Worm (Caenorhabditis elegans) whole organism, L4 larva: Measurements from ENCODE around the gene Y70C5A.2.

Experiments
- F26F4.8 ChIP-seq: fragments of 200-800 bp; sonication (Bioruptor generic); conservative IDR thresholded peaks from 2 replicates; pipeline ENCODE4 v1.3.6; 2022; ENCODE audit warnings: missing genetic modification characterization, missing compliant biosample characterization
- T20F7.1 ChIP-seq: fragments of 200-800 bp; sonication (Bioruptor generic); optimal IDR thresholded peaks from 2 replicates; lab custom pipeline; 2018; ENCODE audit warnings: mild to moderate bottlenecking, missing genetic modification characterization, missing compliant biosample characterization
- T26A8.4 ChIP-seq: fragments of 200-800 bp; sonication (Bioruptor generic); IDR thresholded peaks from 2 replicates; pipeline ENCODE4 v1.3.6; 2022; ENCODE audit warnings: missing genetic modification characterization, missing compliant biosample characterization
- Y105C5A.15 ChIP-seq: fragments of 200-800 bp; sonication (Bioruptor generic); IDR thresholded peaks from 2 replicates; pipeline ENCODE4 v1.3.6; 2022; ENCODE audit warnings: missing genetic modification characterization, missing compliant biosample characterization
- Y75B8A.6 ChIP-seq: fragments of 200-800 bp; sonication (Bioruptor generic); IDR thresholded peaks from 2 replicates; pipeline ENCODE4 v1.3.6; 2022; ENCODE audit warnings: missing genetic modification reagents, missing genetic modification characterization, missing compliant biosample characterization
- ZK546.5 ChIP-seq, 2 experiments: sonication (generic microtip); optimal IDR thresholded peaks; 2 replicates each; lab custom pipeline; 2017; ENCODE audit warnings: missing biosample characterization in 2 of 2, missing genetic modification characterization in 2 of 2
- ama-1 ChIP-seq: fragments of 150-350 bp; optimal IDR thresholded peaks from 2 replicates; lab custom pipeline; 2014; ENCODE audit warnings: inconsistent platforms, mixed read lengths
- ceh-20 ChIP-seq: fragments of 200-800 bp; sonication (Bioruptor generic); IDR thresholded peaks from 2 replicates; pipeline ENCODE4 v1.3.6; 2022; ENCODE audit warnings: missing genetic modification reagents, missing genetic modification characterization, missing compliant biosample characterization
- ceh-62 ChIP-seq: sonication (generic microtip); optimal IDR thresholded peaks from 2 replicates; lab custom pipeline; 2017; ENCODE audit warnings: missing biosample characterization, missing genetic modification characterization
- ces-1 ChIP-seq: fragments of 150-350 bp; sonication (generic microtip); optimal IDR thresholded peaks from 4 replicates; lab custom pipeline; 2014; ENCODE audit warnings: missing biosample characterization, missing genetic modification reagents, missing genetic modification characterization
- daf-12 ChIP-seq: fragments of 150-350 bp; optimal IDR thresholded peaks from 2 replicates; lab custom pipeline; 2014; ENCODE audit warnings: missing biosample characterization, missing genetic modification reagents, missing genetic modification characterization
- daf-16 ChIP-seq, 3 experiments: sonication (generic microtip); optimal IDR thresholded peaks; 2 replicates each; lab custom pipeline; 2016 to 2017; ENCODE audit warnings: missing genetic modification characterization in 3 of 3, missing genetic modification reagents in 3 of 3, mild to moderate bottlenecking in 2 of 3, missing compliant biosample characterization in 2 of 3, missing biosample characterization in 1 of 3, moderate library complexity in 1 of 3
- dmd-6 ChIP-seq: fragments of 200-800 bp; sonication (Bioruptor generic); IDR thresholded peaks from 2 replicates; pipeline ENCODE4 v1.3.6; 2022; ENCODE audit warnings: missing genetic modification reagents, missing genetic modification characterization, missing compliant biosample characterization
- egl-43 ChIP-seq: fragments of 200-800 bp; sonication (Bioruptor generic); IDR thresholded peaks from 2 replicates; pipeline ENCODE4 v1.3.6; 2022; ENCODE audit warnings: missing genetic modification reagents, missing genetic modification characterization, missing compliant biosample characterization
- hlh-11 ChIP-seq: fragments of 200-800 bp; sonication (Bioruptor generic); optimal IDR thresholded peaks from 2 replicates; lab custom pipeline; 2018; ENCODE audit warnings: mild to moderate bottlenecking, missing genetic modification characterization, missing compliant biosample characterization
- lim-7 ChIP-seq: fragments of 200-800 bp; sonication (Bioruptor generic); IDR thresholded peaks from 2 replicates; pipeline ENCODE4 v1.3.6; 2022; ENCODE audit warnings: missing genetic modification characterization, missing compliant biosample characterization
- lin-1 ChIP-seq: fragments of 200-800 bp; sonication (Bioruptor generic); IDR thresholded peaks from 2 replicates; pipeline ENCODE4 v1.3.6; 2022; ENCODE audit warnings: missing genetic modification reagents, missing genetic modification characterization, missing compliant biosample characterization
- lin-15B ChIP-seq: fragments of 150-350 bp; sonication (generic microtip); optimal IDR thresholded peaks from 3 replicates; lab custom pipeline; 2014; ENCODE audit warnings: missing biosample characterization, missing genetic modification characterization
- lin-38 ChIP-seq: fragments of 200-800 bp; sonication (Bioruptor generic); IDR thresholded peaks from 2 replicates; pipeline ENCODE4 v1.3.6; 2022; ENCODE audit warnings: missing genetic modification reagents, missing genetic modification characterization, missing compliant biosample characterization
- lsy-2 ChIP-seq, 2 experiments: fragments of 150-350 bp in 1 of 2; sonication (generic microtip) in 1 of 2; optimal IDR thresholded peaks; 2 replicates each; lab custom pipeline; 2014 to 2017; ENCODE audit warnings: missing biosample characterization in 2 of 2, missing genetic modification characterization in 2 of 2
- madf-5 ChIP-seq, 2 experiments: fragments of 200-800 bp; sonication (Bioruptor generic); IDR thresholded peaks; 2 replicates each; pipeline ENCODE4 v1.3.6; 2022; ENCODE audit warnings: missing compliant biosample characterization in 2 of 2, missing genetic modification characterization in 2 of 2
- mxl-2 ChIP-seq: fragments of 200-800 bp; sonication (Bioruptor generic); conservative IDR thresholded peaks from 2 replicates; pipeline ENCODE4 v1.3.6; 2022; ENCODE audit warnings: missing genetic modification reagents, missing genetic modification characterization, missing compliant biosample characterization
- nhr-28 ChIP-seq: fragments of 150-350 bp; optimal IDR thresholded peaks from 2 replicates; lab custom pipeline; 2014; ENCODE audit warnings: missing biosample characterization, missing genetic modification characterization
- nhr-42 ChIP-seq: fragments of 200-800 bp; sonication (Bioruptor generic); IDR thresholded peaks from 2 replicates; pipeline ENCODE4 v1.3.6; 2022; ENCODE audit warnings: missing genetic modification characterization, missing compliant biosample characterization
- nhr-48 ChIP-seq: sonication (generic microtip); optimal IDR thresholded peaks from 2 replicates; lab custom pipeline; 2016; ENCODE audit warnings: mild to moderate bottlenecking, missing genetic modification characterization, missing compliant biosample characterization
- pha-4 ChIP-seq, 2 experiments: fragments of 150-350 bp in 1 of 2; fragments of 200-800 bp in 1 of 2; sonication (Bioruptor generic) in 1 of 2; IDR thresholded peaks in 1 of 2; optimal IDR thresholded peaks in 1 of 2; 2 replicates each; pipeline versions ENCODE4 v1.3.6 to Lab custom; 2014 to 2022; ENCODE audit warnings: missing genetic modification characterization in 2 of 2, missing genetic modification reagents in 2 of 2, missing biosample characterization in 1 of 2, missing compliant biosample characterization in 1 of 2
- saeg-2 ChIP-seq: fragments of 200-800 bp; sonication (Bioruptor generic); IDR thresholded peaks from 2 replicates; pipeline ENCODE4 v1.3.6; 2022; ENCODE audit warnings: missing genetic modification reagents, missing genetic modification characterization, missing compliant biosample characterization
- spr-1 ChIP-seq: sonication (generic microtip); optimal IDR thresholded peaks from 2 replicates; lab custom pipeline; 2016; ENCODE audit warnings: mild to moderate bottlenecking, missing genetic modification characterization, missing compliant biosample characterization
- spr-3 ChIP-seq: fragments of 200-800 bp; sonication (Bioruptor generic); optimal IDR thresholded peaks from 2 replicates; lab custom pipeline; 2018; ENCODE audit warnings: mild to moderate bottlenecking, missing genetic modification characterization, missing compliant biosample characterization
- tag-97 ChIP-seq: fragments of 200-800 bp; sonication (Bioruptor generic); IDR thresholded peaks from 2 replicates; pipeline ENCODE4 v1.3.6; 2022; ENCODE audit warnings: missing genetic modification characterization, missing compliant biosample characterization
- tra-1 ChIP-seq: fragments of 200-800 bp; sonication (Bioruptor generic); IDR thresholded peaks from 2 replicates; pipeline ENCODE4 v1.3.6; 2022; ENCODE audit warnings: missing genetic modification reagents, missing genetic modification characterization, missing compliant biosample characterization
- unc-39 ChIP-seq: sonication (generic microtip); optimal IDR thresholded peaks from 2 replicates; lab custom pipeline; 2017; ENCODE audit warnings: missing biosample characterization, missing genetic modification characterization
- unc-62 ChIP-seq, 3 experiments: fragments of 150-350 bp in 1 of 3; sonication (generic microtip); optimal IDR thresholded peaks in 2 of 3; peaks in 1 of 3; 1 replicate in 1 of 3; 2 replicates in 2 of 3; lab custom pipeline; 2014 to 2017; ENCODE audit warnings: missing biosample characterization in 3 of 3, missing genetic modification characterization in 3 of 3, missing genetic modification reagents in 3 of 3, missing genotype in 1 of 3
- zag-1 ChIP-seq: fragments of 150-350 bp; optimal IDR thresholded peaks from 2 replicates; lab custom pipeline; 2014; ENCODE audit warnings: missing biosample characterization, missing genetic modification characterization
- zfp-2 ChIP-seq: sonication (generic microtip); optimal IDR thresholded peaks from 2 replicates; lab custom pipeline; 2016; ENCODE audit warnings: mild to moderate bottlenecking, missing genetic modification characterization, missing compliant biosample characterization
- zfp-3 ChIP-seq: fragments of 200-800 bp; sonication (Bioruptor generic); conservative IDR thresholded peaks from 2 replicates; pipeline ENCODE4 v1.3.6; 2022; ENCODE audit warnings: missing genetic modification reagents, missing genetic modification characterization, missing compliant biosample characterization
- zip-2 ChIP-seq: fragments of 150-350 bp; optimal IDR thresholded peaks from 2 replicates; lab custom pipeline; 2014; ENCODE audit warnings: missing biosample characterization, missing genetic modification characterization
- ztf-11 ChIP-seq: fragments of 150-350 bp; optimal IDR thresholded peaks from 2 replicates; lab custom pipeline; 2014; ENCODE audit warnings: missing biosample characterization, missing genetic modification characterization
- ztf-7 ChIP-seq: fragments of 150-350 bp; optimal IDR thresholded peaks from 2 replicates; lab custom pipeline; 2014; ENCODE audit warnings: missing biosample characterization, missing genetic modification characterization

The Y70C5A.2 gene

ce11 chrV:16592947-16593791 lies 29.8 kb downstream of the Y70C5A.2 start (continued):
- no peak for TF ChIP-seq spr-3
- no peak for TF ChIP-seq zfp-3 (GFP tag; lab: Robert Waterston, UW)
- no peak for TF ChIP-seq ama-1 (lab: Kevin White, UChicago)
- TF ChIP-seq T20F7.1 (GFP tag; lab: Kevin White, UChicago): peak; percentile 32
- TF ChIP-seq unc-62 (GFP tag; optimal IDR thresholded peaks at IDR 0.05 in 1 of 2; lab: Kevin White, UChicago): peak; percentile 2 to 84
- TF ChIP-seq unc-62 (tag; optimal IDR thresholded peaks at IDR 0.05; lab: Kevin White, UChicago): no peak
- peak; percentile 40; the same call in 1 of the 2 replicates for TF ChIP-seq lin-1 (GFP tag; lab: Robert Waterston, UW)
- no peak for TF ChIP-seq lsy-2 (tag; optimal IDR thresholded peaks at IDR 0.05; lab: Kevin White, UChicago)
- TF ChIP-seq unc-39: no peak
- no peak for TF ChIP-seq ZK546.5 (tag; optimal IDR thresholded peaks at IDR 0.05; lab: Kevin White, UChicago)
- peak; percentile 57; the same call in 1 of the 2 replicates for TF ChIP-seq T26A8.4 (GFP tag; lab: Robert Waterston, UW)
- 0 out of 2 replicates have a peak, but pooled peaks have one; percentile 22 for TF ChIP-seq saeg-2 (GFP tag; lab: Robert Waterston, UW)
- TF ChIP-seq Y75B8A.6 (GFP tag; lab: Robert Waterston, UW): no peak
- TF ChIP-seq tag-97 (GFP tag; lab: Robert Waterston, UW): no peak
- peak; percentile 64; the same call in 1 of the 2 replicates for TF ChIP-seq pha-4 (GFP tag; IDR thresholded peaks at IDR 0.05; lab: Robert Waterston, UW)
- TF ChIP-seq pha-4 (tag; optimal IDR thresholded peaks at IDR 0.05; lab: Kevin White, UChicago): no peak
- TF ChIP-seq mxl-2 (GFP tag; lab: Robert Waterston, UW): no peak
- TF ChIP-seq ceh-20 (GFP tag; lab: Robert Waterston, UW): no peak
- TF ChIP-seq zag-1 (tag; lab: Kevin White, UChicago): no peak
- no peak for TF ChIP-seq madf-5 (GFP tag; IDR thresholded peaks at IDR 0.05; lab: Robert Waterston, UW)
- TF ChIP-seq daf-16 (GFP tag; optimal IDR thresholded peaks at IDR 0.05; lab: Kevin White, UChicago): no peak
- TF ChIP-seq daf-16 (tag; optimal IDR thresholded peaks at IDR 0.05; lab: Kevin White, UChicago): peak; percentile 69
- TF ChIP-seq dmd-6: peak; percentile 63
- no peak for TF ChIP-seq egl-43 (GFP tag; lab: Robert Waterston, UW)
- TF ChIP-seq ceh-62 (tag; lab: Kevin White, UChicago): no peak
- 0 out of 2 replicates have a peak, but pooled peaks have one; percentile 22 for TF ChIP-seq lin-38 (GFP tag; lab: Robert Waterston, UW)
- peak; percentile 69 for TF ChIP-seq nhr-28 (tag; lab: Kevin White, UChicago)
- no peak for TF ChIP-seq ztf-11 (tag; lab: Kevin White, UChicago)
- no peak for TF ChIP-seq nhr-42
- no peak for TF ChIP-seq lim-7 (GFP tag; lab: Robert Waterston, UW)
- TF ChIP-seq daf-12: no peak
- no peak for TF ChIP-seq spr-1 (tag; lab: Kevin White, UChicago)
- no peak for TF ChIP-seq nhr-48 (tag; lab: Kevin White, UChicago)
- TF ChIP-seq hlh-11 (tag; lab: Kevin White, UChicago): peak; percentile 63
- no peak for TF ChIP-seq zip-2
- no peak for TF ChIP-seq zfp-2 (tag; lab: Kevin White, UChicago)
- no peak for TF ChIP-seq lin-15B (tag; lab: Kevin White, UChicago)
- TF ChIP-seq ztf-7 (tag; lab: Kevin White, UChicago): no peak
- no peak for TF ChIP-seq ces-1 (GFP tag; lab: Kevin White, UChicago)
- 0 out of 2 replicates have a peak, but pooled peaks have one; percentile 14 for TF ChIP-seq Y105C5A.15 (GFP tag; lab: Robert Waterston, UW)
- TF ChIP-seq tra-1 (GFP tag; lab: Robert Waterston, UW): peak; percentile 52; the same call in 1 of the 2 replicates
- no peak for TF ChIP-seq F26F4.8 (GFP tag; lab: Robert Waterston, UW)
